Fruit fly (Drosophila melanogaster) whole organism, pupa: ENCODE measurements around the gene ymp.
A peak's percentile ranks its signal among the peaks of the same experiment; 100 is the strongest.

Source experiments
- CG10348 ChIP-seq: fragments of 200-800 bp; sonication (Bioruptor generic); IDR thresholded peaks from 2 replicates; pipeline ENCODE4 v1.3.6; 2022; ENCODE audit warnings: missing biosample characterization, missing genetic modification characterization
- CG12605 ChIP-seq: fragments of 200-800 bp; sonication (Bioruptor generic); IDR thresholded peaks from 2 replicates; pipeline ENCODE4 v1.3.6; 2022; ENCODE audit warnings: missing biosample characterization, missing genetic modification characterization
- CG13204 ChIP-seq: fragments of 200-800 bp; sonication (Bioruptor generic); optimal IDR thresholded peaks from 2 replicates; lab custom pipeline; 2018; ENCODE audit warnings: missing biosample characterization, mild to moderate bottlenecking, missing genetic modification characterization, moderate library complexity
- CG14655 ChIP-seq: fragments of 200-800 bp; sonication (Bioruptor generic); optimal IDR thresholded peaks from 3 replicates; lab custom pipeline; 2017; ENCODE audit warnings: mild to moderate bottlenecking, missing biosample characterization, missing genetic modification reagents, missing genetic modification characterization
- CG15710 ChIP-seq: fragments of 200-800 bp; sonication (Bioruptor generic); optimal IDR thresholded peaks from 2 replicates; lab custom pipeline; 2018; ENCODE audit warnings: missing biosample characterization, mild to moderate bottlenecking, missing genetic modification characterization, moderate library complexity
- CG17806 ChIP-seq: fragments of 200-800 bp; sonication (Bioruptor generic); optimal IDR thresholded peaks from 2 replicates; lab custom pipeline; 2018; ENCODE audit warnings: missing biosample characterization, mild to moderate bottlenecking, missing genetic modification characterization, moderate library complexity
- CG32121 ChIP-seq: fragments of 200-800 bp; sonication (Bioruptor generic); IDR thresholded peaks from 2 replicates; pipeline ENCODE4 v1.3.6; 2022; ENCODE audit warnings: missing biosample characterization, missing genetic modification characterization
- CG34367 ChIP-seq: fragments of 200-800 bp; sonication (Bioruptor generic); optimal IDR thresholded peaks from 2 replicates; lab custom pipeline; 2018; ENCODE audit warnings: missing biosample characterization, mild to moderate bottlenecking, missing genetic modification characterization
- CG4496 ChIP-seq: fragments of 200-800 bp; sonication (Bioruptor generic); IDR thresholded peaks from 3 replicates; pipeline ENCODE4 v1.3.6; 2022; ENCODE audit warnings: missing biosample characterization, missing genetic modification characterization
- CG8159 ChIP-seq: fragments of 200-800 bp; sonication (Bioruptor generic); optimal IDR thresholded peaks from 3 replicates; lab custom pipeline; 2018; ENCODE audit warnings: missing biosample characterization, mild to moderate bottlenecking, missing genetic modification characterization, moderate library complexity
- CG8301 ChIP-seq: fragments of 200-800 bp; sonication (Bioruptor generic); optimal IDR thresholded peaks from 2 replicates; lab custom pipeline; 2018; ENCODE audit warnings: missing biosample characterization, mild to moderate bottlenecking, missing genetic modification characterization
- CG9948 ChIP-seq: fragments of 200-800 bp; sonication (Bioruptor generic); optimal IDR thresholded peaks from 2 replicates; lab custom pipeline; 2018; ENCODE audit warnings: missing biosample characterization, mild to moderate bottlenecking, missing genetic modification characterization, moderate library complexity
- D1 ChIP-seq: fragments of 200-800 bp; sonication (Bioruptor generic); optimal IDR thresholded peaks from 2 replicates; lab custom pipeline; 2018; ENCODE audit warnings: missing biosample characterization, mild to moderate bottlenecking, missing genetic modification characterization, moderate library complexity
- EcR ChIP-seq: fragments of 200-800 bp; sonication (Bioruptor generic); optimal IDR thresholded peaks from 3 replicates; lab custom pipeline; 2019; ENCODE audit warnings: missing biosample characterization, missing genetic modification characterization, mild to moderate bottlenecking, moderate library complexity, missing genetic modification reagents
- Ets98B ChIP-seq: fragments of 200-800 bp; sonication (Bioruptor generic); IDR thresholded peaks from 2 replicates; pipeline ENCODE4 v1.3.6; 2022; ENCODE audit warnings: missing biosample characterization, missing genetic modification characterization
- Pif1A ChIP-seq: fragments of 200-800 bp; sonication (Bioruptor generic); optimal IDR thresholded peaks from 3 replicates; lab custom pipeline; 2016; ENCODE audit warnings: missing biosample characterization, missing genetic modification characterization
- Pif1B ChIP-seq: fragments of 200-800 bp; sonication (Bioruptor generic); optimal IDR thresholded peaks from 3 replicates; lab custom pipeline; 2016; ENCODE audit warnings: missing biosample characterization, missing genetic modification characterization
- Snoo ChIP-seq: fragments of 200-800 bp; sonication (Bioruptor generic); optimal IDR thresholded peaks from 3 replicates; lab custom pipeline; 2017; ENCODE audit warnings: missing biosample characterization, mild to moderate bottlenecking, missing genetic modification characterization, inconsistent platforms
- fd96Ca ChIP-seq: fragments of 200-800 bp; sonication (Bioruptor generic); IDR thresholded peaks from 3 replicates; pipeline ENCODE4 v1.3.6; 2022; ENCODE audit warnings: missing biosample characterization, missing genetic modification characterization
- gl ChIP-seq: fragments of 200-800 bp; sonication (Bioruptor generic); optimal IDR thresholded peaks from 2 replicates; lab custom pipeline; 2018; ENCODE audit warnings: missing biosample characterization, mild to moderate bottlenecking, missing genetic modification characterization
- rn ChIP-seq: fragments of 200-800 bp; sonication (Bioruptor generic); IDR thresholded peaks from 2 replicates; pipeline ENCODE4 v1.3.6; 2022; ENCODE audit warnings: missing biosample characterization, missing genetic modification characterization

The ymp gene

DNA sequence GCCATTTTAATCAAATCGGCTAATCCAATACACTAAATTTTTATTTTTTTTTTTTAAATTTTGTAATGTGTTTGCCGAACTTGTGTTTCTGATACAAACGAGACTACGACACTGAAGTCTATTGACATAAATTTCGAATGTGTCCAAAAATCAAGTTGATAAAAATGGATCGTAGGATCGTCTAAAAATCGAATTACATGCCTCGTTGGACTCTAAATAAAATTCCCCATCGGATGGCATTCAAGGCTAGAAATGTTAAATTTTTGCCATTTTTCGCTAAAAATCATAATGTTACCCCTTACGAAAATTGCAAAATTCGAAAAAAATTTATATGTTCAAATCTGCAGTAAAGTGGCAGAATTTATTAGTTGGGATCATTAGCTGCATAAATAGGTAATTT, at the start of gene ymp:
Gene ymp, minus strand, starts transcription at position 101 of the 400 bp plus-strand sequence.
- no peak for TF ChIP-seq CG4496 (GFP tag; lab: Robert Waterston, UW)

DNA sequence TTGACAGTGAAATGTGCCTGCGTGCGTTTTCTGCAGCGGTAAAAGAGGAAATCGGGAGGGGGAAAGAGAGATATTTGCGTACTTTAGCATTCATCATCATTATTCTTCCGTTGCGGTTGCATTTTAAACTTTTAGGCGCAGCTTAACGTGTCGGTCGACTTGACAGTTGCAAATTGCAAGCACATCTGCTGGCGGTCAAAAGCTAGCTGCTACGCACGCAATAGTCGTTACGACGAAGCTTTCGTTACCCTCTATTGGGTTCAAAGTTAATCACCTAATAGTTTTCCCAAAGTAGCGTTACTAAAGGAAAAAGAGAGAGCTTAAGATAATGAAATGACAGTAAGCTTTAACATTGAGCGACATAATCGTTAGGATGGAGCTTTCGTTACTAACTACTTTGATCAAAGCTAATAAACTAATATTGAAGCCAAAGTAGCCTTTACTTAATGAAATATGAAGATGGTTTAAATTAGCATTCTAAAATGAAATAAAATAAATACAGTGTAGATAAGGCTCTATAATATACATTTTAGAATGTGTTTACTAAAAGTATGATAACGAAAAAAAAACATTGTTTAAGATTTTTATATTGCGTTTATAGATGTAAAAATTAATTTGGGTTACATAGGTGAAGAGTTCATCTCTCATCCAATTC, 43.3 kb upstream of the ymp start:
- TF ChIP-seq CG8159 (tag; lab: Kevin White, UChicago) (no peak), Ets98B (GFP tag; lab: Robert Waterston, UW) (peak; percentile 32; the same call in 1 of the 2 replicates)

DNA sequence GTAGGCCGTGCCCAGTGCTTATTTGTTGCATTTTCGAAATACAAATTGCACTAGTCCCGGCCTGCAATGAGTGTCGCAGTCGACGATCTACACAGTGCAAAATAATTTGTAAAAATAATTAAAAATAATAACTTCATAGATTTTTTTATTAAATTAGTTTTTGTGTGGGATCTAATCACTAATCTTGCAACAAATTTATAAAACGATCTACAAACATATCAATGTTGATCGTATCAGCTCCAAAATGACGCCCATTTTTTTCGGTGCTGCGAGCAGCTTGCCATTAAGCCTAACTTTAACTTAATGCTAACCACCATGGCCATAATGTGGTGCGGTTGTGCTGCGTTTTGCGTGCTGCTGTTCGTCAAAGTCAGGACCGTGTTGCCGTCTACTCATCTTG, 42.5 kb upstream of the ymp start:
- TF ChIP-seq CG14655 (GFP tag; lab: Kevin White, UChicago), result peak; percentile 60
- peak; percentile 35 for TF ChIP-seq CG9948 (tag; lab: Kevin White, UChicago)
- no peak for TF ChIP-seq EcR (GFP tag; lab: Kevin White, UChicago)
- no peak for TF ChIP-seq D1
- no peak for TF ChIP-seq gl (tag; lab: Kevin White, UChicago)
- TF ChIP-seq CG17806 (tag; lab: Kevin White, UChicago), result peak; percentile 62
- TF ChIP-seq CG8301 (tag; lab: Kevin White, UChicago), result peak; percentile 53
- TF ChIP-seq Pif1B (GFP tag; lab: Kevin White, UChicago), result peak; percentile 59
- peak; percentile 68; the same call in 2 of the 3 replicates for TF ChIP-seq fd96Ca (GFP tag; lab: Robert Waterston, UW)
- peak; percentile 63 for TF ChIP-seq CG32121 (GFP tag; lab: Robert Waterston, UW)
- peak; percentile 20 for TF ChIP-seq CG34367 (tag; lab: Kevin White, UChicago)
- TF ChIP-seq CG15710 (tag; lab: Kevin White, UChicago), result peak; percentile 41
- TF ChIP-seq Pif1A (GFP tag; lab: Kevin White, UChicago), result no peak
- peak; percentile 64 for TF ChIP-seq CG8159 (tag; lab: Kevin White, UChicago)
- peak; percentile 34 for TF ChIP-seq Snoo (tag; lab: Kevin White, UChicago)
- TF ChIP-seq Ets98B (GFP tag; lab: Robert Waterston, UW), result peak; percentile 35; the same call in 1 of the 2 replicates
- TF ChIP-seq CG4496 (GFP tag; lab: Robert Waterston, UW), result peak; percentile 60; the same call in 2 of the 3 replicates
- TF ChIP-seq CG13204 (GFP tag; lab: Kevin White, UChicago), result no peak
- TF ChIP-seq CG12605 (GFP tag; lab: Robert Waterston, UW), result peak; percentile 70
- peak; percentile 27; the same call in 1 of the 2 replicates for TF ChIP-seq rn (GFP tag; lab: Robert Waterston, UW)
- TF ChIP-seq, all 21 proteins: peak for 15

DNA sequence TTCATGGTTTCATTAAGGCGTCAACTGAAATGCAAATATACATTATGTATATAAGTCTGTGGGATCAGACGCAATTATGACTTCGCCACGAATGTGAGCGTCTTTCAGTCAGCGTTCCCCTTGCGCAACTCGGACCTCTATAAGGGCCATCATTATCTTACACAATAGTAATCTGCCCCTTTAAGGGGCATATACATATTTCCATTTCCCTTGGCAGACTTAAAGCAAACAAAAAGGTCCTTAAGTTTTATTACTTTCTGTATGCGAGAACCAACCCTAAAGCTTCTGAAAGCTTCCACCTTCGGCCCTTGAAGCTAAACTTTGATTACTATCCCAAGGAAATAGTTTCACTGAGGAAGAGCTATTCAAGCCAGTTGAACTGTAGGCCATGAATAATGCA, 41.5 kb upstream of the ymp start:
- TF ChIP-seq CG17806 (tag; lab: Kevin White, UChicago) (no peak), CG12605 (GFP tag; lab: Robert Waterston, UW) (no peak), gl (tag; lab: Kevin White, UChicago) (no peak), D1 (no peak), rn (GFP tag; lab: Robert Waterston, UW) (no peak), CG15710 (tag; lab: Kevin White, UChicago) (no peak), CG32121 (GFP tag; lab: Robert Waterston, UW) (no peak), CG9948 (tag; lab: Kevin White, UChicago) (no peak), CG8159 (tag; lab: Kevin White, UChicago) (no peak), Pif1A (GFP tag; lab: Kevin White, UChicago) (no peak), CG4496 (GFP tag; lab: Robert Waterston, UW) (no peak), EcR (GFP tag; lab: Kevin White, UChicago) (no peak), Pif1B (GFP tag; lab: Kevin White, UChicago) (no peak), CG8301 (tag; lab: Kevin White, UChicago) (no peak), Snoo (tag; lab: Kevin White, UChicago) (no peak), CG13204 (GFP tag; lab: Kevin White, UChicago) (no peak), fd96Ca (GFP tag; lab: Robert Waterston, UW) (no peak)

DNA sequence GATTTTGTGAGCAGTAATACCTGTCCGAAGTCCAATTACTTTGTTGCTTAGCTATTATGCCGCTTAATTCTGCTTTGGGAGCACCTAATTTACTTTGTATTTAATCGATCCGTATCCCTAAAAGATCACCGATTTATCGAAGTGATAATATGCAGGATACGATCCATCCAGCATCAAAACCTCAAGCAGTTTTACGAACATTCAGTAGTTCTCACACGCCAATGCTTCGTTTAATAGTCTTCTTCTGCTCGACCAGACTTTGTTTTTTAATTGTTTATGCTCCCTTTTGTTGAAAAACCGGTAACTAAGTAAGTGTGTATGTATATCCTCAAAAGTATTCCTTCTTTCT, 39.3 kb upstream of the ymp start:
- no peak for TF ChIP-seq CG4496 (GFP tag; lab: Robert Waterston, UW)
- TF ChIP-seq CG14655 (GFP tag; lab: Kevin White, UChicago), result peak; percentile 3

DNA sequence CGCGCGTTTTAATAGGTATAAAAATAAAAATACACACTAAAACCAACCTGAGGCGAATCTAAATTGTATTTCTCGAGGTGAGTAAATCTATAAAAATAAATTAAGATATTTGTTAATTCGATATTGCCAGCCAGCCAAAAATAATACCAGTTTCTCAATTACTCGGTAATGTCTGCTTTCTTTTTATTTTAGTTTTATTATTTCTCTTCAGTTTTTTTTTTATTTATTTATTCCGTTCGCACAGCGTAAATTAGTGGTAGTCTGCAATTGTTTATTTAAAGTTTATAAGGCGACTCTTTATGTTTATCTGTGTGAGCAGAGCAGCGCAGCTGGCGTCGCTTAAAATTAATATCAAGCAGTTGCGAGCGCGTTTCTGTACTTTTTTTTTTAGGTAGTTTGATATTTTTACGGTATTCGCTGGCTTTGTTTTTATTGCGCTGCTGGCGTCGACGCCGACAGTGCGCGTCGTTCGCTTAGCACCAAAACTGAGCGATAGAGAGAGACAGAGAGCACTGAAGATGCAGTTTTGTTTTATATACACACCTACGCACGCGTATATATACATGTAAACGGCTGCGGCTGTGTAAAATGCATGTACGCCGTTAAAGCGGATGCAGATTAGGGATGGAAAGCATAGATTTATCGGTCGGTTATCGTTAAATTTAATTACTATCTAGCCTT, 38.8 kb upstream of the ymp start:
- TF ChIP-seq fd96Ca (GFP tag; lab: Robert Waterston, UW) (peak; percentile 83), CG17806 (tag; lab: Kevin White, UChicago) (peak; percentile 10), CG14655 (GFP tag; lab: Kevin White, UChicago) (peak; percentile 58), Pif1A (GFP tag; lab: Kevin White, UChicago) (peak; percentile 51), Snoo (tag; lab: Kevin White, UChicago) (peak; percentile 52), CG12605 (GFP tag; lab: Robert Waterston, UW) (peak; percentile 85), CG15710 (tag; lab: Kevin White, UChicago) (peak; percentile 30), CG4496 (GFP tag; lab: Robert Waterston, UW) (peak; percentile 77; the same call in 2 of the 3 replicates), CG32121 (GFP tag; lab: Robert Waterston, UW) (peak; percentile 84), CG34367 (tag; lab: Kevin White, UChicago) (peak; percentile 33), CG9948 (tag; lab: Kevin White, UChicago) (no peak), gl (tag; lab: Kevin White, UChicago) (peak; percentile 52), Pif1B (GFP tag; lab: Kevin White, UChicago) (peak; percentile 19), EcR (GFP tag; lab: Kevin White, UChicago) (no peak), D1 (no peak), CG13204 (GFP tag; lab: Kevin White, UChicago) (peak; percentile 67), CG8159 (tag; lab: Kevin White, UChicago) (peak; percentile 33), rn (GFP tag; lab: Robert Waterston, UW) (peak; percentile 44; the same call in 1 of the 2 replicates), CG8301 (tag; lab: Kevin White, UChicago) (peak; percentile 22), CG10348 (no peak), Ets98B (GFP tag; lab: Robert Waterston, UW) (peak; percentile 82)
